Worm (Caenorhabditis elegans): ENCODE measurements around the gene zyg-12.

- no peak for TF ChIP-seq peb-1 (tag; optimal IDR thresholded peaks at IDR 0.05)
- TF ChIP-seq nhr-11 (tag; optimal IDR thresholded peaks at IDR 0.05), result no peak
- no peak for TF ChIP-seq unc-55 (GFP tag; optimal IDR thresholded peaks at IDR 0.05)
- TF ChIP-seq ztf-1 (GFP tag; conservative IDR thresholded peaks at IDR 0.05), result no peak
- TF ChIP-seq alr-1 (tag; optimal IDR thresholded peaks at IDR 0.05), result no peak
- TF ChIP-seq elt-1 (tag; optimal IDR thresholded peaks at IDR 0.05), result no peak
- TF ChIP-seq ztf-11 (tag; optimal IDR thresholded peaks at IDR 0.05), result no peak
Observed at ce11 chrII:4924729-4925128, 25.0 kb upstream of the zyg-12 start.
